Worm (Caenorhabditis elegans) whole organism, early embryonic: Measurements from ENCODE around the gene C33D3.5.

Experiments used
- B0310.2 ChIP-seq: sonication (generic microtip); optimal IDR thresholded peaks from 2 replicates; lab custom pipeline; 2016; ENCODE audit warnings: mild to moderate bottlenecking, missing genetic modification characterization, missing compliant biosample characterization
- F13C5.2 ChIP-seq: sonication (generic microtip); optimal IDR thresholded peaks from 2 replicates; lab custom pipeline; 2017; ENCODE audit warnings: mild to moderate bottlenecking, missing genetic modification characterization, inconsistent platforms, missing compliant biosample characterization
- aly-1 ChIP-seq: sonication (generic microtip); optimal IDR thresholded peaks from 2 replicates; lab custom pipeline; 2016; ENCODE audit warnings: missing genetic modification characterization, missing compliant biosample characterization
- ama-1 ChIP-seq: fragments of 150-350 bp; optimal IDR thresholded peaks from 2 replicates; lab custom pipeline; 2014
- ceh-13 ChIP-seq: fragments of 200-800 bp; sonication (Bioruptor generic); optimal IDR thresholded peaks from 2 replicates; lab custom pipeline; 2018; ENCODE audit warnings: mild to moderate bottlenecking, missing genetic modification characterization, missing compliant biosample characterization
- ceh-36 ChIP-seq: sonication (generic microtip); optimal IDR thresholded peaks from 2 replicates; lab custom pipeline; 2016; ENCODE audit warnings: missing genetic modification characterization, inconsistent platforms, missing compliant biosample characterization
- ets-7 ChIP-seq: sonication (generic microtip); optimal IDR thresholded peaks from 2 replicates; lab custom pipeline; 2016; ENCODE audit warnings: missing genotype, missing genetic modification characterization, missing compliant biosample characterization
- flt-1 ChIP-seq: fragments of 200-800 bp; sonication (Bioruptor generic); IDR thresholded peaks from 2 replicates; pipeline ENCODE4 v1.3.6; 2022; ENCODE audit warnings: missing genetic modification characterization, missing compliant biosample characterization
- hmbx-1 ChIP-seq: sonication (generic microtip); optimal IDR thresholded peaks from 2 replicates; lab custom pipeline; 2016; ENCODE audit warnings: mild to moderate bottlenecking, missing genetic modification characterization, missing compliant biosample characterization
- hmg-4 ChIP-seq: fragments of 200-800 bp; sonication (Bioruptor generic); optimal IDR thresholded peaks from 2 replicates; lab custom pipeline; 2018; ENCODE audit warnings: mild to moderate bottlenecking, missing genetic modification characterization, missing compliant biosample characterization
- hnd-1 ChIP-seq: sonication (generic microtip); optimal IDR thresholded peaks from 2 replicates; lab custom pipeline; 2016; ENCODE audit warnings: missing genetic modification characterization, missing compliant biosample characterization
- pes-1 ChIP-seq: fragments of 200-800 bp; sonication (Bioruptor generic); IDR thresholded peaks from 2 replicates; pipeline ENCODE4 v1.3.6; 2022; ENCODE audit warnings: missing genetic modification reagents, missing genetic modification characterization, missing compliant biosample characterization
- scrt-1 ChIP-seq: fragments of 200-800 bp; sonication (Bioruptor generic); IDR thresholded peaks from 2 replicates; pipeline ENCODE4 v1.3.6; 2022; ENCODE audit warnings: missing genetic modification characterization, missing compliant biosample characterization
- sea-1 ChIP-seq: fragments of 200-800 bp; sonication (Bioruptor generic); conservative IDR thresholded peaks from 2 replicates; pipeline ENCODE4 v1.3.6; 2022; ENCODE audit warnings: missing genetic modification characterization, missing compliant biosample characterization
- tbx-11 ChIP-seq: fragments of 200-800 bp; sonication (Bioruptor generic); IDR thresholded peaks from 2 replicates; pipeline ENCODE4 v1.3.6; 2022; ENCODE audit warnings: missing genetic modification characterization, missing compliant biosample characterization
- tbx-37 ChIP-seq: fragments of 200-800 bp; sonication (Bioruptor generic); conservative IDR thresholded peaks from 2 replicates; pipeline ENCODE4 v1.3.6; 2022; ENCODE audit warnings: missing genetic modification reagents, missing genetic modification characterization, missing compliant biosample characterization
- tra-4 ChIP-seq: sonication (generic microtip); optimal IDR thresholded peaks from 2 replicates; lab custom pipeline; 2017; ENCODE audit warnings: missing genetic modification characterization, missing compliant biosample characterization

Gene C33D3.5

ce11 chrX:10488763-10489162 lies 2.4 kb upstream of the C33D3.5 start, which contains the start of gene C33D3.4:
TSS of gene C33D3.4 (plus strand) at chrX:10489063.
- no peak for TF ChIP-seq ama-1 (lab: Kevin White, UChicago)
- no peak for TF ChIP-seq aly-1 (tag; lab: Kevin White, UChicago)
- TF ChIP-seq tra-4 (tag; lab: Kevin White, UChicago): no peak

ce11 chrX:10491875-10492523 lies 855 bp downstream of the C33D3.5 start:
- TF ChIP-seq tbx-37 (GFP tag; lab: Robert Waterston, UW) (no peak), ceh-36 (no peak), sea-1 (GFP tag; lab: Robert Waterston, UW) (no peak), pes-1 (GFP tag; lab: Robert Waterston, UW) (no peak), hnd-1 (tag; lab: Kevin White, UChicago) (no peak), F13C5.2 (no peak), flt-1 (GFP tag; lab: Robert Waterston, UW) (no peak), hmbx-1 (tag; lab: Kevin White, UChicago) (no peak), aly-1 (tag; lab: Kevin White, UChicago) (no peak), tra-4 (tag; lab: Kevin White, UChicago) (no peak), hmg-4 (no peak), B0310.2 (tag; lab: Kevin White, UChicago) (no peak), ets-7 (no peak), scrt-1 (GFP tag; lab: Robert Waterston, UW) (no peak), tbx-11 (no peak), ama-1 (lab: Kevin White, UChicago) (no peak), ceh-13 (GFP tag; lab: Kevin White, UChicago) (no peak)

ce11 chrX:10499590-10499989 lies 8.4 kb downstream of the C33D3.5 start, which contains the start of gene vab-3:
TSS of gene vab-3 (plus strand) at chrX:10499890.
- TF ChIP-seq sea-1 (GFP tag; lab: Robert Waterston, UW): no peak
- no peak for TF ChIP-seq hmg-4
- TF ChIP-seq ceh-13 (GFP tag; lab: Kevin White, UChicago): no peak
- no peak for TF ChIP-seq pes-1 (GFP tag; lab: Robert Waterston, UW)
- TF ChIP-seq B0310.2 (tag; lab: Kevin White, UChicago): no peak
- no peak for TF ChIP-seq aly-1 (tag; lab: Kevin White, UChicago)
- no peak for TF ChIP-seq tbx-37 (GFP tag; lab: Robert Waterston, UW)
- TF ChIP-seq scrt-1 (GFP tag; lab: Robert Waterston, UW): no peak
- TF ChIP-seq ceh-36: no peak
- no peak for TF ChIP-seq tra-4 (tag; lab: Kevin White, UChicago)
- no peak for TF ChIP-seq hmbx-1 (tag; lab: Kevin White, UChicago)
- TF ChIP-seq flt-1 (GFP tag; lab: Robert Waterston, UW): no peak
- no peak for TF ChIP-seq ama-1 (lab: Kevin White, UChicago)
- TF ChIP-seq ets-7: no peak
- no peak for TF ChIP-seq tbx-11
- TF ChIP-seq hnd-1 (tag; lab: Kevin White, UChicago): no peak
- no peak for TF ChIP-seq F13C5.2

- TF ChIP-seq F13C5.2 (no peak), tra-4 (tag; lab: Kevin White, UChicago) (no peak), ceh-36 (no peak), ets-7 (no peak), aly-1 (tag; lab: Kevin White, UChicago) (no peak), hmbx-1 (tag; lab: Kevin White, UChicago) (no peak), tbx-11 (no peak), scrt-1 (GFP tag; lab: Robert Waterston, UW) (no peak), sea-1 (GFP tag; lab: Robert Waterston, UW) (no peak), hmg-4 (no peak), flt-1 (GFP tag; lab: Robert Waterston, UW) (no peak), pes-1 (GFP tag; lab: Robert Waterston, UW) (no peak), tbx-37 (GFP tag; lab: Robert Waterston, UW) (no peak), ceh-13 (GFP tag; lab: Kevin White, UChicago) (no peak)
These were observed 12.2 kb downstream of the C33D3.5 start for ce11 chrX:10503393-10503792.

- TF ChIP-seq F13C5.2: no peak
- no peak for TF ChIP-seq sea-1 (GFP tag; lab: Robert Waterston, UW)
- no peak for TF ChIP-seq hnd-1 (tag; lab: Kevin White, UChicago)
- no peak for TF ChIP-seq ceh-36
- TF ChIP-seq hmbx-1 (tag; lab: Kevin White, UChicago): no peak
- no peak for TF ChIP-seq flt-1 (GFP tag; lab: Robert Waterston, UW)
- no peak for TF ChIP-seq hmg-4
- no peak for TF ChIP-seq ama-1 (lab: Kevin White, UChicago)
- TF ChIP-seq tbx-37 (GFP tag; lab: Robert Waterston, UW): no peak
- TF ChIP-seq pes-1 (GFP tag; lab: Robert Waterston, UW): no peak
- TF ChIP-seq B0310.2 (tag; lab: Kevin White, UChicago): no peak
- TF ChIP-seq ceh-13 (GFP tag; lab: Kevin White, UChicago): no peak
- TF ChIP-seq ets-7: no peak
- TF ChIP-seq scrt-1 (GFP tag; lab: Robert Waterston, UW): no peak
- TF ChIP-seq tbx-11: no peak
- no peak for TF ChIP-seq aly-1 (tag; lab: Kevin White, UChicago)
- no peak for TF ChIP-seq tra-4 (tag; lab: Kevin White, UChicago)
These were observed 14.0 kb downstream of the C33D3.5 start for ce11 chrX:10505193-10505592.

ce11 chrX:10507971-10508370 lies 16.8 kb downstream of the C33D3.5 start:
- no peak for TF ChIP-seq aly-1 (tag; lab: Kevin White, UChicago)
- no peak for TF ChIP-seq ceh-13 (GFP tag; lab: Kevin White, UChicago)
- no peak for TF ChIP-seq flt-1 (GFP tag; lab: Robert Waterston, UW)
- no peak for TF ChIP-seq ets-7
- no peak for TF ChIP-seq F13C5.2
- TF ChIP-seq ceh-36: peak; percentile 31
- TF ChIP-seq hmg-4: no peak

- TF ChIP-seq tbx-37 (GFP tag; lab: Robert Waterston, UW) (no peak), hmg-4 (no peak), ceh-13 (GFP tag; lab: Kevin White, UChicago) (no peak), scrt-1 (GFP tag; lab: Robert Waterston, UW) (no peak), F13C5.2 (no peak), ceh-36 (no peak), ets-7 (no peak), hnd-1 (tag; lab: Kevin White, UChicago) (no peak), flt-1 (GFP tag; lab: Robert Waterston, UW) (no peak), pes-1 (GFP tag; lab: Robert Waterston, UW) (no peak), hmbx-1 (tag; lab: Kevin White, UChicago) (no peak)
These were observed 22.9 kb downstream of the C33D3.5 start for ce11 chrX:10514056-10514455.
